Worm (Caenorhabditis elegans): ENCODE results near the gene cal-7.

The cal-7 gene

DNA sequence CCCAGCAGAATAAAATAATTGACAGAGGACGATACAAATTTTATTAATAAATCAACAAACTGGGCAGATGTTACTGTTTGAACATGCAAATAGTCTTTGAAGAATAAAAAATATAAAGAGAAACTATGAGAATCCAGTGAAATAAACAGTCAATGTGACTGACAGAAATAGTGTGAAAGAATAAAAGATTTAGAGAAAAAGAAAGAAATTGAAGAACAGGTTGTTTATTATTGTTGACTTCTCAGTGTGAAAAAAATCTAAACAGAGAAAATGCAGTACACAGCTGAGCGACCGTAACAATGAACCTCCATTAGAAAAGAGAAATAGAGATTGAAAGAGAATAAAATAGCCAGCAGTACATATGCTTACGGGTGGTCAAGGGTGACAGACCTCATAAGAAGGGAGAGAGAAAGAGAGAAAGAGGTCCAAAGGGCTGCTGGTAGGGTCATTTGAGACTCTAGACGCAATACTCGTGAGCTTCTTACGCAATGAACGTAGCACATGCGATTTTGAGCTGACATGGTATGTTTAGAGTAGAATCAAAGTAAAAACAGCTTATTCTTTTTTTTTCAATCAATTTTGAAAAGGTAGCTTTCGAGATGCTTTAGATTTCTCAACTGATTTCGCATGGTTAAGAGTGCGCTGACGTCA, 9.8 kb upstream of the cal-7 start, which contains the start of gene slcr-46.3:
slcr-46.3 (minus strand) TSS at position 86 of the 651 bp plus-strand sequence.
- TF ChIP-seq hmg-1.2 (GFP tag; IDR thresholded peaks at IDR 0.05) (peak; percentile 33; the same call in 1 of the 2 replicates), rcor-1 (GFP tag; IDR thresholded peaks at IDR 0.05) (no peak), tbx-9 (tag; optimal IDR thresholded peaks at IDR 0.05; ENCODE audit: borderline replicate concordance) (no peak), F37B4.10 (GFP tag; IDR thresholded peaks at IDR 0.05) (no peak), nhr-80 (tag; optimal IDR thresholded peaks at IDR 0.05) (no peak), cebp-1 (GFP tag; IDR thresholded peaks at IDR 0.05) (no peak), cebp-1 (tag; optimal IDR thresholded peaks at IDR 0.05) (no peak), lin-35 (GFP tag; optimal IDR thresholded peaks at IDR 0.05) (no peak), ceh-27 (GFP tag; optimal IDR thresholded peaks at IDR 0.05) (no peak), ztf-25 (GFP tag; IDR thresholded peaks at IDR 0.05) (no peak)

DNA sequence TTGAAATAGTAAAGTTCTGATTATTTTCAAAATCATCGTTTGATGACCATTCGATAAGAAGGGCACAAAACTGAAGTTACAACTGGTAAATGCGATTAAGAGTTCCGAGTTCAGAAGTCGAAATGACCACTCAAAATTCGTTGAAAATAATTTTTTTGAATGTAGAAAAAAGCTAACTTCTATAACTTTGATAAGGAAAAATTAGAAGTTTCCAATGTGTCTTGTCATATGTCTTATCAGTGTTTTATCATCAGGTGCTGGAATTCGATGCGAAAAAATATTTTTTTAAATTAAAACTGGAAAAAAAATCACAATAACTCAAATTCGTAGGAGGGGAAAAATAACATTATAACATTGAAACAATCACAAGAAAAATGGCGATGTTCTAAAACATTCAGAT, 8.2 kb upstream of the cal-7 start:
- TF ChIP-seq lsl-1 (GFP tag; optimal IDR thresholded peaks at IDR 0.05) (no peak), nhr-80 (tag; optimal IDR thresholded peaks at IDR 0.05) (peak; percentile 39)

DNA sequence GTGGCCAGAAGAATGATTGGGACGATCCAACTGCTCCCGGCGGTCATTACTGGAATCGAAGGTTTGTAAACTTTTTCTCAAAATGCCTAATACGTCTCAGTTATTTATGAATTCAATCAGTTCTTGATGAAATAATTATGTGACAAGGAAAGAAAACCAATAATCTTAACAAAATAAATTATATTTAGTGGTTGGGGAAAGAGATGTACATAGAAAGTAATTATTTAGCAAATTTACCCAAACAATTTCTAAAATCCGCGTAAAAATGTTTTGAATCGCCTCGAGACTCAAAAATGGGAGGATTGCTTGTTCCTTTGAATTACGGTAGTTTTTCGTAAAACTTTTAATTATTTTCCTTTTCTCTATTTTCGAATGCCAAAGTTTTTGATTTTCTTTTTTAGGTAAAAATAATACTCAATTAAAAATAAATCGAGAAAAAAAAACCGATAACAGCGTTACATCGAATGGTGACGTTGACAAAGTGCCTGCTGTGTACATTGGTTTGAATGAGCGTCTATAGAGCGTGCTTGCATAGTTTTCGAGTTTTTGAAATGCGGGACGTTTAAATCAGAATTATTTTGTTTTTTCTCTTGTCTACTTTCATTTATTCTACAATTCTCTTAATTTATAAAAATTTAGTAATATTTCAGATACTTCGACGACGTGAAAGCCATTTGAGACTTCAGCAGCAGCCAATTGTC, 4.3 kb upstream of the cal-7 start, which contains the start of the genes aagr-3 and drap-1:
aagr-3 (minus strand) TSS at position 51 of the 701 bp plus-strand sequence.
drap-1 (plus strand) TSS at position 645 of the 701 bp plus-strand sequence.
- TF ChIP-seq gei-17 (GFP tag; optimal IDR thresholded peaks at IDR 0.05) = no peak
- TF ChIP-seq efl-1 (GFP tag; optimal IDR thresholded peaks at IDR 0.05) = peak; percentile 3
- no peak for TF ChIP-seq xnd-1 (tag; optimal IDR thresholded peaks at IDR 0.05)
- TF ChIP-seq ztf-26 (tag; optimal IDR thresholded peaks at IDR 0.05) = no peak
- TF ChIP-seq F52B5.7 (tag; optimal IDR thresholded peaks at IDR 0.05) = no peak
- no peak for TF ChIP-seq B0261.1 (tag; optimal IDR thresholded peaks at IDR 0.05)
- TF ChIP-seq ceh-27 (GFP tag; optimal IDR thresholded peaks at IDR 0.05) = no peak
- no peak for TF ChIP-seq egl-44 (GFP tag; IDR thresholded peaks at IDR 0.05)
- TF ChIP-seq hmg-20 (GFP tag; IDR thresholded peaks at IDR 0.05) = no peak
- 0 out of 2 replicates have a peak, but pooled peaks have one; percentile 27 for TF ChIP-seq ceh-91 (GFP tag; IDR thresholded peaks at IDR 0.05)
- no peak for TF ChIP-seq nhr-27 (tag; optimal IDR thresholded peaks at IDR 0.05)
- no peak for TF ChIP-seq nhr-90 (tag; optimal IDR thresholded peaks at IDR 0.05)
- no peak for TF ChIP-seq somi-1 (GFP tag; optimal IDR thresholded peaks at IDR 0.05)
- peak; percentile 10 for TF ChIP-seq dpl-1 (GFP tag; optimal IDR thresholded peaks at IDR 0.05)
- peak; percentile 60 for TF ChIP-seq lsl-1 (GFP tag; optimal IDR thresholded peaks at IDR 0.05)
- no peak for TF ChIP-seq nfya-2 (GFP tag; IDR thresholded peaks at IDR 0.05)
- no peak for TF ChIP-seq cebp-1 (GFP tag; IDR thresholded peaks at IDR 0.05)
- peak; percentile 40 for TF ChIP-seq cebp-1 (tag; optimal IDR thresholded peaks at IDR 0.05)
- peak; percentile 50; the same call in 1 of the 2 replicates for TF ChIP-seq F33H1.4 (GFP tag; IDR thresholded peaks at IDR 0.05)
- TF ChIP-seq him-1 (tag; optimal IDR thresholded peaks at IDR 0.05) = no peak
- TF ChIP-seq lin-40 (tag; optimal IDR thresholded peaks at IDR 0.05) = peak; percentile 11
- no peak for TF ChIP-seq ceh-79 (tag; optimal IDR thresholded peaks at IDR 0.05)
- TF ChIP-seq F39B2.1 (GFP tag; IDR thresholded peaks at IDR 0.05) = no peak
- TF ChIP-seq dox-1 (GFP tag; IDR thresholded peaks at IDR 0.05) = peak; percentile 14; the same call in 1 of the 2 replicates
- TF ChIP-seq tbp1 (GFP tag; optimal IDR thresholded peaks at IDR 0.05) = peak; percentile 0
- TF ChIP-seq ztf-18 (tag; optimal IDR thresholded peaks at IDR 0.05) = no peak
- TF ChIP-seq fkh-3 (tag; optimal IDR thresholded peaks at IDR 0.05) = no peak
- TF ChIP-seq hlh-12 (tag; optimal IDR thresholded peaks at IDR 0.05) = no peak
- no peak for TF ChIP-seq lsy-27 (tag; optimal IDR thresholded peaks at IDR 0.05; ENCODE audit: borderline replicate concordance, insufficient read depth)
- 0 out of 2 replicates have a peak, but pooled peaks have one; percentile 17 for TF ChIP-seq D2030.7 (GFP tag; IDR thresholded peaks at IDR 0.05)
- no peak for TF ChIP-seq Y67H2A.10 (GFP tag; conservative IDR thresholded peaks at IDR 0.05)
- no peak for TF ChIP-seq akir-1 (GFP tag; optimal IDR thresholded peaks at IDR 0.05)
- peak; percentile 66 for TF ChIP-seq nhr-80 (tag; optimal IDR thresholded peaks at IDR 0.05)
- peak; percentile 54 for TF ChIP-seq snpc-3.4 (tag; optimal IDR thresholded peaks at IDR 0.05)
- no peak for TF ChIP-seq madf-10 (tag; optimal IDR thresholded peaks at IDR 0.05)
- no peak for TF ChIP-seq ztf-25 (GFP tag; IDR thresholded peaks at IDR 0.05)
- peak; percentile 42 for TF ChIP-seq lin-54 (GFP tag; optimal IDR thresholded peaks at IDR 0.05)
